Fruit fly (Drosophila melanogaster) S2 (cell line): ENCODE results near the gene cyr.

Experiments
- CG8478 ChIP-seq: fragments of >200 bp; optimal IDR thresholded peaks from 2 replicates; lab custom pipeline; 2018
- CTCF ChIP-seq, 2 experiments: fragments of >200 bp; optimal IDR thresholded peaks; 2 replicates each; lab custom pipeline; 2018

DNA sequence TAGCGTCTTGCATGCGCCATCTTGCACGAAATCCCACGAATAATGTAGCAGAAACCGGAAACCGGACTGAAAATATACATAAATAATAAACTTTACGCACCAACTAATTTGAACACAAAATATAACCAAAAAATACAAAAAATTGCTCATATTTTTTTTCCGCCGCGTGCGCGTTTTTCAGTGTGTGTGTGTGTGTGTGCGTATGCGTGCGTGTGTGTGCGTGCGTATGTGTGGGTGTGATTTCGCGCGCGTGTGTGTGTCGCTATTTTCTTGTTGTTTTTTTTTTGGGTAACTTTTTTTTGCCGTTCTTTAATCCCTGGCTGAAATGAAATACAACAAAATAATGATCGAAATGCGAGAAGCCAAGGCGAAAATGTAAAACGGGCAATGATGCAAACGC is 43.5 kb upstream of the cyr start:
- TF ChIP-seq CG8478 (lab: Kevin White, UChicago) (no peak), CTCF (optimal IDR thresholded peaks at IDR 0.05; lab: Kevin White, UChicago) (no peak)
